Worm (Caenorhabditis elegans): ENCODE data around the gene F55C12.2.

DNA sequence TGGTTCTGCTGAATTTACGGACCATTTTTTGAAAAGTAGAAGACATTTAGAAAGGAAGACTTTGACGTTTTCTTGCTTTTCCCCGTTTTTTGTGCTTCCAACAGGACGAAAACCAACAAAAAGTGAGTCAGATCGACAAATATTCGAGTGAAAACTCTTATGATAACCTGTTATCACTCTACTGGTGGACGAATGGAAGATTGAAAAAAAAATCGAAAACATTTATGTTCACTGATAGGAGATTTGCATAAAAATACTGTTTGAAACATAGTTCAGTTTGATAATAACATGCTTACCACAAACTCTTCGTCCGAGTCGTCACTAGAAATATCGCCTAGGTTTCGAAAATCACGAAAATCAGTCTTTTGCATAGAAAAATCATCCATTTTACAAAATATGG lies 4.2 kb upstream of the F55C12.2 start:
- TF ChIP-seq unc-39 (tag; optimal IDR thresholded peaks at IDR 0.05): no peak
- no peak for TF ChIP-seq nhr-25 (tag; optimal IDR thresholded peaks at IDR 0.05; ENCODE audit: borderline replicate concordance, insufficient read depth)
